Worm (Caenorhabditis elegans) whole organism, late embryonic: ENCODE results near the gene pgl-2.

ENCODE experiments used
- dmd-4 ChIP-seq: sonication (generic microtip); optimal IDR thresholded peaks from 2 replicates; lab custom pipeline; 2016; ENCODE audit warnings: borderline replicate concordance, missing genetic modification characterization, missing compliant biosample characterization
- ets-4 ChIP-seq: sonication (generic microtip); optimal IDR thresholded peaks from 2 replicates; lab custom pipeline; 2016; ENCODE audit warnings: missing genetic modification characterization, missing compliant biosample characterization
- fkh-10 ChIP-seq: fragments of 150-350 bp; optimal IDR thresholded peaks from 2 replicates; lab custom pipeline; 2014; ENCODE audit warnings: missing biosample characterization, missing genetic modification reagents, missing genetic modification characterization
- madf-2 ChIP-seq: sonication (generic microtip); optimal IDR thresholded peaks from 2 replicates; lab custom pipeline; 2017; ENCODE audit warnings: missing genetic modification characterization, missing compliant biosample characterization
- pha-4 ChIP-seq: fragments of 150-350 bp; optimal IDR thresholded peaks from 2 replicates; lab custom pipeline; 2018; ENCODE audit warnings: missing biosample characterization, missing genetic modification reagents, missing genetic modification characterization
- pqm-1 ChIP-seq: sonication (generic microtip); optimal IDR thresholded peaks from 2 replicates; lab custom pipeline; 2016; ENCODE audit warnings: missing genetic modification characterization, missing compliant biosample characterization

DNA sequence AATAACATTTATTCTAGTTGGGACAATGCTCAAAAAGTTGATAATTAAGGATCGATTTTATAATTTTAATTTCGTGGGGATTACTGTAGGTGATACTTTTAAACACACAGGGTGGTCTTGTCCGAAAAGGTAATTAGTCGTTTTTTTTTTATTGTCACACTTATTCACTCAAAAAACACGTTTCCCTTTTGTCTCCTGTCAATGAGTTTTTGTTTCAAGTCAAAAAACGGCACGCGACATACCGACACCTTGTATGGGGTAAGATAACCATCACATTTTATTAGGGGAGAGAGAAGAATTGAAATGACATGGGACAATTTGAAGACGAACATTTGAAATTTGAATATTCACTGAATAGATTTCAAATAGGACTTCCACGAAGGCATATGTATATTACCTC is 50.1 kb downstream of the pgl-2 start:
- TF ChIP-seq pha-4 (tag; lab: Kevin White, UChicago) (no peak), ets-4 (no peak), dmd-4 (tag; lab: Kevin White, UChicago) (no peak), madf-2 (tag; lab: Kevin White, UChicago) (no peak), pqm-1 (no peak), fkh-10 (GFP tag; lab: Kevin White, UChicago) (no peak)
